Fruit fly (Drosophila melanogaster) whole organism, embryonic: ENCODE results near the gene CG13117.

ENCODE experiments used
- Atf6 ChIP-seq: fragments of 200-800 bp; sonication (Bioruptor generic); IDR thresholded peaks from 2 replicates; pipeline ENCODE4 v1.3.6; 2022; ENCODE audit warnings: missing biosample characterization, missing genetic modification characterization
- C15 ChIP-seq: fragments of 200-800 bp; sonication (Bioruptor generic); IDR thresholded peaks from 3 replicates; pipeline ENCODE4 v1.3.6; 2022; ENCODE audit warnings: missing biosample characterization, missing genetic modification characterization
- CG11560 ChIP-seq: fragments of 200-800 bp; sonication (Bioruptor generic); IDR thresholded peaks from 3 replicates; pipeline ENCODE4 v1.3.6; 2022; ENCODE audit warnings: missing biosample characterization, missing genetic modification characterization
- CG12071 ChIP-seq: fragments of 200-800 bp; sonication (Bioruptor generic); optimal IDR thresholded peaks from 3 replicates; lab custom pipeline; 2018; ENCODE audit warnings: missing biosample characterization, mild to moderate bottlenecking, missing genetic modification characterization
- CG13894 ChIP-seq: fragments of 200-800 bp; sonication (Bioruptor generic); optimal IDR thresholded peaks from 3 replicates; lab custom pipeline; 2018; ENCODE audit warnings: missing biosample characterization, mild to moderate bottlenecking, missing genetic modification characterization, moderate library complexity
- CG14014 ChIP-seq: fragments of 200-800 bp; sonication (Bioruptor generic); IDR thresholded peaks from 2 replicates; pipeline ENCODE4 v1.3.6; 2022; ENCODE audit warnings: missing biosample characterization, missing genetic modification characterization
- CG14050 ChIP-seq: fragments of 200-800 bp; sonication (Bioruptor generic); IDR thresholded peaks from 3 replicates; pipeline ENCODE4 v1.3.6; 2022; ENCODE audit warnings: missing biosample characterization, missing genetic modification characterization
- CG1529 ChIP-seq: fragments of 200-800 bp; sonication (Bioruptor generic); optimal IDR thresholded peaks from 3 replicates; lab custom pipeline; 2018; ENCODE audit warnings: missing biosample characterization, missing genetic modification characterization
- CG15479 ChIP-seq: fragments of 200-800 bp; sonication (Bioruptor generic); optimal IDR thresholded peaks from 3 replicates; lab custom pipeline; 2019; ENCODE audit warnings: missing biosample characterization, mild to moderate bottlenecking, missing genetic modification characterization, moderate library complexity
- CG16815 ChIP-seq: fragments of 200-800 bp; sonication (Bioruptor generic); optimal IDR thresholded peaks from 3 replicates; lab custom pipeline; 2017; ENCODE audit warnings: missing biosample characterization, mild to moderate bottlenecking, missing genetic modification characterization
- CG18599 ChIP-seq: fragments of 200-800 bp; sonication (Bioruptor generic); optimal IDR thresholded peaks from 3 replicates; lab custom pipeline; 2017; ENCODE audit warnings: missing biosample characterization, missing genetic modification characterization, mild to moderate bottlenecking, moderate library complexity, missing genetic modification reagents
- CG3065 ChIP-seq: fragments of 200-800 bp; sonication (Bioruptor generic); optimal IDR thresholded peaks from 2 replicates; lab custom pipeline; 2016; ENCODE audit warnings: missing biosample characterization, missing genetic modification characterization
- CG32532 ChIP-seq: fragments of 200-800 bp; sonication (Bioruptor generic); IDR thresholded peaks from 2 replicates; pipeline ENCODE4 v1.3.6; 2022; ENCODE audit warnings: missing biosample characterization, missing genetic modification characterization
- CG34376 ChIP-seq: fragments of 200-800 bp; sonication (Bioruptor generic); optimal IDR thresholded peaks from 2 replicates; lab custom pipeline; 2018; ENCODE audit warnings: missing biosample characterization, mild to moderate bottlenecking, missing genetic modification characterization
- CG3995 ChIP-seq: fragments of 200-800 bp; sonication (Bioruptor generic); optimal IDR thresholded peaks from 3 replicates; lab custom pipeline; 2016; ENCODE audit warnings: missing biosample characterization, missing genetic modification characterization
- CG4328 ChIP-seq: fragments of 200-800 bp; sonication (Bioruptor generic); optimal IDR thresholded peaks from 3 replicates; lab custom pipeline; 2017; ENCODE audit warnings: missing biosample characterization, missing genetic modification reagents, missing genetic modification characterization
- CG43689 ChIP-seq: fragments of 200-800 bp; sonication (Bioruptor generic); IDR thresholded peaks from 2 replicates; pipeline ENCODE4 v1.3.6; 2022; ENCODE audit warnings: missing biosample characterization, missing genetic modification characterization
- CG4820 ChIP-seq: fragments of 200-800 bp; sonication (Bioruptor generic); optimal IDR thresholded peaks from 3 replicates; lab custom pipeline; 2016; ENCODE audit warnings: missing biosample characterization, missing genetic modification characterization
- CG6272 ChIP-seq: fragments of 200-800 bp; sonication (Bioruptor generic); IDR thresholded peaks from 2 replicates; pipeline ENCODE4 v1.3.6; 2022; ENCODE audit warnings: missing biosample characterization, missing genetic modification characterization
- CG6654 ChIP-seq: fragments of 200-800 bp; sonication (Bioruptor generic); optimal IDR thresholded peaks from 2 replicates; lab custom pipeline; 2017; ENCODE audit warnings: missing biosample characterization, mild to moderate bottlenecking, missing genetic modification characterization
- CG6683 ChIP-seq: fragments of 200-800 bp; sonication (Bioruptor generic); optimal IDR thresholded peaks from 2 replicates; lab custom pipeline; 2017; ENCODE audit warnings: missing biosample characterization, mild to moderate bottlenecking, missing genetic modification characterization, missing genetic modification reagents
- CG7786 ChIP-seq: fragments of 200-800 bp; sonication (Bioruptor generic); optimal IDR thresholded peaks from 2 replicates; lab custom pipeline; 2016; ENCODE audit warnings: missing biosample characterization, missing genetic modification characterization
- Dref ChIP-seq: fragments of 200-800 bp; sonication (Bioruptor generic); IDR thresholded peaks from 2 replicates; pipeline ENCODE4 v1.3.6; 2022; ENCODE audit warnings: missing biosample characterization, missing genetic modification characterization
- Drgx ChIP-seq: fragments of 200-800 bp; sonication (Bioruptor generic); IDR thresholded peaks from 2 replicates; pipeline ENCODE4 v1.3.6; 2022; ENCODE audit warnings: missing biosample characterization, missing genetic modification characterization
- Hr39 ChIP-seq: fragments of >200 bp; optimal IDR thresholded peaks from 2 replicates; lab custom pipeline; 2017
- Neu2 ChIP-seq: fragments of 200-800 bp; sonication (Bioruptor generic); optimal IDR thresholded peaks from 3 replicates; lab custom pipeline; 2016; ENCODE audit warnings: missing biosample characterization, missing genetic modification characterization, borderline replicate concordance
- NfI ChIP-seq: fragments of 200-800 bp; sonication (Bioruptor generic); optimal IDR thresholded peaks from 3 replicates; lab custom pipeline; 2018; ENCODE audit warnings: missing biosample characterization, mild to moderate bottlenecking, missing genetic modification characterization, moderate library complexity
- Ptx1 ChIP-seq: fragments of 200-800 bp; sonication (Bioruptor generic); IDR thresholded peaks from 2 replicates; pipeline ENCODE4 v1.3.6; 2022; ENCODE audit warnings: missing biosample characterization, missing genetic modification characterization
- Taf1 ChIP-seq: fragments of 200-800 bp; sonication (Bioruptor generic); IDR thresholded peaks from 2 replicates; pipeline ENCODE4 v1.3.6; 2022; ENCODE audit warnings: missing biosample characterization, missing genetic modification characterization
- aop ChIP-seq: fragments of 200-800 bp; sonication (Bioruptor generic); IDR thresholded peaks from 2 replicates; pipeline ENCODE4 v1.3.6; 2022; ENCODE audit warnings: missing biosample characterization, missing genetic modification characterization
- ash1 ChIP-seq: fragments of 200-800 bp; sonication (Bioruptor generic); optimal IDR thresholded peaks from 2 replicates; lab custom pipeline; 2018; ENCODE audit warnings: missing biosample characterization, mild to moderate bottlenecking, missing genetic modification characterization
- ato ChIP-seq: fragments of 200-800 bp; sonication (Bioruptor generic); IDR thresholded peaks from 2 replicates; pipeline ENCODE4 v1.3.6; 2022; ENCODE audit warnings: missing biosample characterization, missing genetic modification characterization; ENCODE audit not compliant: partially characterized antibody
- bsh ChIP-seq, 2 experiments: fragments of 200-800 bp; sonication (Bioruptor generic); optimal IDR thresholded peaks; 2 replicates each; lab custom pipeline; 2017 to 2018; ENCODE audit warnings: mild to moderate bottlenecking in 2 of 2, missing biosample characterization in 2 of 2, missing genetic modification characterization in 2 of 2, moderate library complexity in 1 of 2
- crc ChIP-seq: fragments of 200-800 bp; sonication (Bioruptor generic); optimal IDR thresholded peaks from 2 replicates; lab custom pipeline; 2016; ENCODE audit warnings: missing biosample characterization, missing genetic modification characterization
- danr ChIP-seq: fragments of 200-800 bp; sonication (Bioruptor generic); IDR thresholded peaks from 2 replicates; pipeline ENCODE4 v1.3.6; 2022; ENCODE audit warnings: missing biosample characterization, missing genetic modification characterization
- dmrt99B ChIP-seq: fragments of 200-800 bp; sonication (Bioruptor generic); optimal IDR thresholded peaks from 2 replicates; lab custom pipeline; 2018; ENCODE audit warnings: missing biosample characterization, mild to moderate bottlenecking, missing genetic modification characterization, moderate library complexity
- esg ChIP-seq: fragments of 200-800 bp; sonication (Bioruptor generic); conservative IDR thresholded peaks from 2 replicates; pipeline ENCODE4 v1.3.6; 2022; ENCODE audit warnings: missing biosample characterization, missing genetic modification characterization
- hth ChIP-seq: fragments of >200 bp; optimal IDR thresholded peaks from 2 replicates; lab custom pipeline; 2017; ENCODE audit warnings: inconsistent platforms
- kay ChIP-seq: fragments of 200-800 bp; sonication (Bioruptor generic); optimal IDR thresholded peaks from 2 replicates; lab custom pipeline; 2016; ENCODE audit warnings: missing biosample characterization, missing genetic modification characterization
- nom ChIP-seq: fragments of 200-800 bp; sonication (Bioruptor generic); optimal IDR thresholded peaks from 2 replicates; lab custom pipeline; 2017; ENCODE audit warnings: missing biosample characterization, missing genetic modification characterization, mild to moderate bottlenecking, moderate library complexity, missing genetic modification reagents
- phol ChIP-seq: fragments of 200-800 bp; sonication (Bioruptor generic); optimal IDR thresholded peaks from 3 replicates; lab custom pipeline; 2018; ENCODE audit warnings: missing biosample characterization, mild to moderate bottlenecking, missing genetic modification characterization, moderate library complexity
- pita ChIP-seq: fragments of 200-800 bp; sonication (Bioruptor generic); optimal IDR thresholded peaks from 2 replicates; lab custom pipeline; 2017; ENCODE audit warnings: missing biosample characterization, mild to moderate bottlenecking, missing genetic modification characterization
- pnt ChIP-seq: fragments of 200-800 bp; sonication (Bioruptor generic); optimal IDR thresholded peaks from 3 replicates; lab custom pipeline; 2016; ENCODE audit warnings: missing biosample characterization, missing genetic modification characterization
- pum ChIP-seq: fragments of 200-800 bp; sonication (Bioruptor generic); optimal IDR thresholded peaks from 2 replicates; lab custom pipeline; 2016; ENCODE audit warnings: missing biosample characterization, missing genetic modification characterization
- pzg ChIP-seq: fragments of 200-800 bp; sonication (Bioruptor generic); optimal IDR thresholded peaks from 3 replicates; lab custom pipeline; 2018; ENCODE audit warnings: missing biosample characterization, mild to moderate bottlenecking, missing genetic modification characterization, moderate library complexity
- sens-2 ChIP-seq: fragments of 200-800 bp; sonication (Bioruptor generic); IDR thresholded peaks from 2 replicates; pipeline ENCODE4 v1.3.6; 2022; ENCODE audit warnings: missing biosample characterization, missing genetic modification characterization
- sob ChIP-seq: fragments of 200-800 bp; sonication (Bioruptor generic); IDR thresholded peaks from 2 replicates; pipeline ENCODE4 v1.3.6; 2022; ENCODE audit warnings: missing biosample characterization, missing genetic modification characterization
- tna ChIP-seq: fragments of 200-800 bp; sonication (Bioruptor generic); IDR thresholded peaks from 2 replicates; pipeline ENCODE4 v1.3.6; 2022; ENCODE audit warnings: missing biosample characterization, missing genetic modification characterization; ENCODE audit not compliant: partially characterized antibody
- trem ChIP-seq: fragments of 200-800 bp; optimal IDR thresholded peaks from 3 replicates; lab custom pipeline; 2019; ENCODE audit warnings: missing biosample characterization, mild to moderate bottlenecking, missing genetic modification characterization, moderate library complexity
- twi ChIP-seq: fragments of 200-800 bp; optimal IDR thresholded peaks from 2 replicates; lab custom pipeline; 2019; ENCODE audit warnings: missing biosample characterization, mild to moderate bottlenecking, missing genetic modification characterization, moderate library complexity
- tx ChIP-seq: fragments of 200-800 bp; sonication (Bioruptor generic); optimal IDR thresholded peaks from 2 replicates; lab custom pipeline; 2016; ENCODE audit warnings: missing biosample characterization, missing genetic modification characterization
- unc-4 ChIP-seq: fragments of 200-800 bp; sonication (Bioruptor generic); IDR thresholded peaks from 2 replicates; pipeline ENCODE4 v1.3.6; 2022; ENCODE audit warnings: missing biosample characterization, missing genetic modification characterization; ENCODE audit not compliant: partially characterized antibody

Gene CG13117

dm6 chr2L:9700454-9700853 lies 36.0 kb upstream of the CG13117 start, which contains the start of gene pelo (continued):
- TF ChIP-seq CG6654 (GFP tag; lab: Kevin White, UChicago): no peak
- no peak for TF ChIP-seq CG3065 (GFP tag; lab: Kevin White, UChicago)
- peak; percentile 76 for TF ChIP-seq CG32532 (GFP tag; lab: Robert Waterston, UW)
- no peak for TF ChIP-seq sens-2 (GFP tag; lab: Robert Waterston, UW)
- TF ChIP-seq phol (tag; lab: Kevin White, UChicago): peak; percentile 78
- TF ChIP-seq hth (lab: Kevin White, UChicago): no peak
- TF ChIP-seq CG4820: peak; percentile 46
- TF ChIP-seq Hr39 (lab: Kevin White, UChicago): no peak
- TF ChIP-seq kay (GFP tag; lab: Kevin White, UChicago): peak; percentile 20
- TF ChIP-seq CG6683 (GFP tag; lab: Kevin White, UChicago): peak; percentile 52
- TF ChIP-seq Taf1 (GFP tag; lab: Robert Waterston, UW): no peak
- peak; percentile 58; the same call in 1 of the 2 replicates for TF ChIP-seq CG14014
- TF ChIP-seq CG6272 (GFP tag; lab: Robert Waterston, UW): peak; percentile 66
- TF ChIP-seq CG1529 (GFP tag; lab: Kevin White, UChicago): peak; percentile 37
- TF ChIP-seq pum (GFP tag; lab: Kevin White, UChicago): peak; percentile 3
- TF ChIP-seq ato: no peak
- TF ChIP-seq pnt: no peak
- TF ChIP-seq CG18599 (GFP tag; lab: Kevin White, UChicago): peak; percentile 77
- 0 out of 2 replicates have a peak, but pooled peaks have one; percentile 40 for TF ChIP-seq danr (GFP tag; lab: Robert Waterston, UW)
- peak; percentile 39 for TF ChIP-seq CG3995 (GFP tag; lab: Kevin White, UChicago)
- TF ChIP-seq C15: no peak
- no peak for TF ChIP-seq pita (GFP tag; lab: Kevin White, UChicago)
- peak; percentile 61 for TF ChIP-seq dmrt99B (tag; lab: Kevin White, UChicago)
- TF ChIP-seq bsh (GFP tag; optimal IDR thresholded peaks at IDR 0.05; lab: Kevin White, UChicago): peak in 1 of 2 experiments; percentile 67
- TF ChIP-seq CG43689 (GFP tag; lab: Robert Waterston, UW): no peak
- no peak for TF ChIP-seq tna (GFP tag; lab: Robert Waterston, UW)
- no peak for TF ChIP-seq tx (GFP tag; lab: Kevin White, UChicago)
- TF ChIP-seq ash1 (GFP tag; lab: Kevin White, UChicago): no peak
- TF ChIP-seq NfI (GFP tag; lab: Kevin White, UChicago): peak; percentile 57
- no peak for TF ChIP-seq aop (GFP tag; lab: Robert Waterston, UW)
- no peak for TF ChIP-seq Drgx
- TF ChIP-seq CG15479 (GFP tag; lab: Kevin White, UChicago): no peak
- TF ChIP-seq Neu2 (GFP tag; lab: Kevin White, UChicago): no peak
- no peak for TF ChIP-seq crc (GFP tag; lab: Kevin White, UChicago)
- TF ChIP-seq twi (tag; lab: Kevin White, UChicago): peak; percentile 57
- TF ChIP-seq trem (tag; lab: Kevin White, UChicago): peak; percentile 68
- peak; percentile 63 for TF ChIP-seq CG13894 (tag; lab: Kevin White, UChicago)
- no peak for TF ChIP-seq CG7786 (GFP tag; lab: Kevin White, UChicago)
- no peak for TF ChIP-seq CG12071 (GFP tag; lab: Kevin White, UChicago)
- TF ChIP-seq CG16815 (GFP tag; lab: Kevin White, UChicago): peak; percentile 53
- TF ChIP-seq CG14050 (GFP tag; lab: Robert Waterston, UW): peak; percentile 55
- TF ChIP-seq sob (GFP tag; lab: Robert Waterston, UW): peak; percentile 66
- TF ChIP-seq Dref (GFP tag; lab: Robert Waterston, UW): no peak
- TF ChIP-seq CG4328 (GFP tag; lab: Kevin White, UChicago): peak; percentile 34
- peak; percentile 34 for TF ChIP-seq nom
- TF ChIP-seq pzg: peak; percentile 51
- no peak for TF ChIP-seq unc-4 (GFP tag; lab: Robert Waterston, UW)
- TF ChIP-seq CG34376 (GFP tag; lab: Kevin White, UChicago): peak; percentile 13
- TF ChIP-seq CG11560 (tag; lab: Robert Waterston, UW): no peak
- peak; percentile 67 for TF ChIP-seq Atf6
- TF ChIP-seq Ptx1 (GFP tag; lab: Robert Waterston, UW): peak; percentile 77
- peak; percentile 54 for TF ChIP-seq esg
